Worm (Caenorhabditis elegans): Measurements from ENCODE around the gene pqn-89.

ce11 chrIV:6522305-6522917 is 15.9 kb downstream of the pqn-89 start, which contains the start of gene ddi-1:
- no peak for TF ChIP-seq mxl-3 (GFP tag; optimal IDR thresholded peaks at IDR 0.05)
- TF ChIP-seq nhr-237 (tag; optimal IDR thresholded peaks at IDR 0.05) = no peak
- no peak for TF ChIP-seq fkh-10 (GFP tag; optimal IDR thresholded peaks at IDR 0.05)
- no peak for TF ChIP-seq ztf-11 (tag; optimal IDR thresholded peaks at IDR 0.05)
- no peak for TF ChIP-seq ama-1 (optimal IDR thresholded peaks at IDR 0.05)
- TF ChIP-seq ceh-82 (tag; optimal IDR thresholded peaks at IDR 0.05) = no peak
- no peak for TF ChIP-seq aly-2 (tag; optimal IDR thresholded peaks at IDR 0.05)
- no peak for TF ChIP-seq unc-62 (GFP tag; optimal IDR thresholded peaks at IDR 0.05 in 1 of 2)
- TF ChIP-seq unc-62 (tag; optimal IDR thresholded peaks at IDR 0.05) = no peak
- no peak for TF ChIP-seq nhr-28 (tag; optimal IDR thresholded peaks at IDR 0.05)
- TF ChIP-seq daf-16 (GFP tag; optimal IDR thresholded peaks at IDR 0.05) = no peak
- TF ChIP-seq daf-16 (tag; optimal IDR thresholded peaks at IDR 0.05) = no peak
- no peak for TF ChIP-seq nhr-77 (tag; optimal IDR thresholded peaks at IDR 0.05)
